Fruit fly (Drosophila melanogaster): ENCODE results near the gene PIG-S.

The PIG-S gene

dm6 chr3R:24924916-24925315 is 7.3 kb upstream of the PIG-S start, which contains the start of gene Trf4-2:
Gene Trf4-2, plus strand, starts transcription at chr3R:24925216.
- TF ChIP-seq ttk (optimal IDR thresholded peaks at IDR 0.05) (no peak), Sin3A (optimal IDR thresholded peaks at IDR 0.05) (no peak), Myc (optimal IDR thresholded peaks at IDR 0.05) (no peak), h (optimal IDR thresholded peaks at IDR 0.05) (no peak), insv (optimal IDR thresholded peaks at IDR 0.05) (no peak), psq (optimal IDR thresholded peaks at IDR 0.05) (no peak)

dm6 chr3R:24922270-24922669 is 4.6 kb upstream of the PIG-S start, which contains the start of gene Mink:
Gene Mink, plus strand, starts transcription at chr3R:24922473.
- no peak for TF ChIP-seq insv (optimal IDR thresholded peaks at IDR 0.05)

dm6 chr3R:24914864-24915263 is 2.8 kb downstream of the PIG-S start:
- TF ChIP-seq Myc (optimal IDR thresholded peaks at IDR 0.05) (no peak), psq (optimal IDR thresholded peaks at IDR 0.05) (no peak), h (optimal IDR thresholded peaks at IDR 0.05) (no peak), Sin3A (optimal IDR thresholded peaks at IDR 0.05) (no peak), insv (optimal IDR thresholded peaks at IDR 0.05) (no peak), ttk (optimal IDR thresholded peaks at IDR 0.05) (no peak)

dm6 chr3R:24910097-24910496 is 7.6 kb downstream of the PIG-S start:
- TF ChIP-seq Myc (optimal IDR thresholded peaks at IDR 0.05) (no peak), ttk (optimal IDR thresholded peaks at IDR 0.05) (no peak), psq (optimal IDR thresholded peaks at IDR 0.05) (no peak), Sin3A (optimal IDR thresholded peaks at IDR 0.05) (no peak), insv (optimal IDR thresholded peaks at IDR 0.05) (no peak), h (optimal IDR thresholded peaks at IDR 0.05) (no peak)

- TF ChIP-seq Sin3A (optimal IDR thresholded peaks at IDR 0.05) (no peak), h (optimal IDR thresholded peaks at IDR 0.05) (no peak), Myc (optimal IDR thresholded peaks at IDR 0.05) (no peak), psq (optimal IDR thresholded peaks at IDR 0.05) (no peak), ttk (optimal IDR thresholded peaks at IDR 0.05) (no peak), insv (optimal IDR thresholded peaks at IDR 0.05) (no peak)
Observed at dm6 chr3R:24908034-24908433, 9.6 kb downstream of the PIG-S start.

dm6 chr3R:24906648-24907047 is 11.0 kb downstream of the PIG-S start:
- TF ChIP-seq psq (optimal IDR thresholded peaks at IDR 0.05) (no peak), Myc (optimal IDR thresholded peaks at IDR 0.05) (no peak), Sin3A (optimal IDR thresholded peaks at IDR 0.05) (no peak), h (optimal IDR thresholded peaks at IDR 0.05) (no peak), insv (optimal IDR thresholded peaks at IDR 0.05) (no peak), ttk (optimal IDR thresholded peaks at IDR 0.05) (no peak)

dm6 chr3R:24905959-24906634 is 11.6 kb downstream of the PIG-S start, which contains the start of gene CG13643:
Gene CG13643, minus strand, starts transcription at chr3R:24906004.
- TF ChIP-seq Myc (optimal IDR thresholded peaks at IDR 0.05) (no peak), Sin3A (optimal IDR thresholded peaks at IDR 0.05) (no peak), ttk (optimal IDR thresholded peaks at IDR 0.05) (no peak), insv (optimal IDR thresholded peaks at IDR 0.05) (no peak), psq (optimal IDR thresholded peaks at IDR 0.05) (no peak), h (optimal IDR thresholded peaks at IDR 0.05) (no peak)

- TF ChIP-seq insv (optimal IDR thresholded peaks at IDR 0.05) (no peak), Myc (optimal IDR thresholded peaks at IDR 0.05) (no peak), h (optimal IDR thresholded peaks at IDR 0.05) (no peak), ttk (optimal IDR thresholded peaks at IDR 0.05) (no peak), Sin3A (optimal IDR thresholded peaks at IDR 0.05) (no peak), psq (optimal IDR thresholded peaks at IDR 0.05) (no peak)
Observed at dm6 chr3R:24900816-24901215, 16.8 kb downstream of the PIG-S start, which contains the start of gene CG10845. Gene CG10845, plus strand, starts transcription at chr3R:24901116.

dm6 chr3R:24894419-24895206 is 23.1 kb downstream of the PIG-S start, which contains the start of the genes CG31121 and CG11069:
Gene CG31121, minus strand, starts transcription at chr3R:24894605.
Gene CG11069, plus strand, starts transcription at chr3R:24894742.
- no peak for TF ChIP-seq h (optimal IDR thresholded peaks at IDR 0.05)
- no peak for TF ChIP-seq insv (optimal IDR thresholded peaks at IDR 0.05)
- TF ChIP-seq psq (optimal IDR thresholded peaks at IDR 0.05): no peak
- no peak for TF ChIP-seq Myc (optimal IDR thresholded peaks at IDR 0.05)
- TF ChIP-seq ttk (optimal IDR thresholded peaks at IDR 0.05): no peak
- no peak for TF ChIP-seq Sin3A (optimal IDR thresholded peaks at IDR 0.05)

dm6 chr3R:24893320-24893955 is 24.2 kb downstream of the PIG-S start:
- TF ChIP-seq Sin3A (optimal IDR thresholded peaks at IDR 0.05): no peak
- no peak for TF ChIP-seq insv (optimal IDR thresholded peaks at IDR 0.05)
- TF ChIP-seq psq (optimal IDR thresholded peaks at IDR 0.05): no peak
- TF ChIP-seq Myc (optimal IDR thresholded peaks at IDR 0.05): no peak
- TF ChIP-seq ttk (optimal IDR thresholded peaks at IDR 0.05): no peak
- no peak for TF ChIP-seq h (optimal IDR thresholded peaks at IDR 0.05)

- TF ChIP-seq insv (optimal IDR thresholded peaks at IDR 0.05) (no peak), ttk (optimal IDR thresholded peaks at IDR 0.05) (no peak), psq (optimal IDR thresholded peaks at IDR 0.05) (no peak), h (optimal IDR thresholded peaks at IDR 0.05) (no peak)
Observed at dm6 chr3R:24890919-24891318, 26.7 kb downstream of the PIG-S start.

- TF ChIP-seq h (optimal IDR thresholded peaks at IDR 0.05) (no peak), psq (optimal IDR thresholded peaks at IDR 0.05) (no peak), ttk (optimal IDR thresholded peaks at IDR 0.05) (no peak), Sin3A (optimal IDR thresholded peaks at IDR 0.05) (no peak), Myc (optimal IDR thresholded peaks at IDR 0.05) (no peak), insv (optimal IDR thresholded peaks at IDR 0.05) (no peak)
Observed at dm6 chr3R:24890217-24890616, 27.4 kb downstream of the PIG-S start.
